Fruit fly (Drosophila melanogaster): Measurements from ENCODE around the gene CG17475.

Gene CG17475

DNA sequence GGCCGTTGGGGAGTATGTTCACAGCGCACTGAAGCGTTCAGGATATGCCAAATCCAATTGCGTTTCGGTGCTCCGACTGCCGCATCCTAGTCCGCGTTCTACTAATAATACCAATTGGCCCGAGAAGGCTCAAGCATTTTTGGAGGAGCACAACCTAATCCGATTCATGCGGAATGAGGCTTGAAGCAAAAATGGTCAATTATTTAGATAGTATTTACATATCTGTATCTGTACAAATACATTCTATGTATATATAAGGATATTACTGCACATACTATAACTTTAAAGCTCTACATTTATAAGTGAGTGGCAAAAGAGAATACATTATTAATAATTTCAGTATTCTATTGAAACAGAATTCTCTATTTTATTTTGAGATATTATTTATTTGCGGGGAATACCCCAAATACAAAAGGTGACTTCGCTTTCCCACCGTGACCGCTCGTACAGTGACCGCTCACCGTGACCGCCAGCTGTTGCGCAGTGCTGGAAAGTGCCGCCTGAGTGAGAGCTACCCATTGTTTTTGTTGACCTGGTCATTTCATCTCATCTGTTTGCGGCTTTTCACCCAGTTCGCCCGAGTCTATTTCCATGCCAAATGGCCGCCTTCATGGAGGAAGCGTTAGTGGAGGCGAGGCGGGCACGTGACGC, 21.3 kb upstream of the CG17475 start, which contains the start of gene CG5292 (continued):
- 0 out of 2 replicates have a peak, but pooled peaks have one; percentile 22 for TF ChIP-seq ssp (GFP tag; IDR thresholded peaks at IDR 0.05)
- TF ChIP-seq wek (GFP tag; optimal IDR thresholded peaks at IDR 0.05) = peak; percentile 99
- peak; percentile 65; the same call in 1 of the 2 replicates for TF ChIP-seq Bgb (GFP tag; IDR thresholded peaks at IDR 0.05; ENCODE audit: partially characterized antibody)
- no peak for TF ChIP-seq pan (optimal IDR thresholded peaks at IDR 0.05)
- TF ChIP-seq pan (GFP tag; optimal IDR thresholded peaks at IDR 0.05 in 1 of 2, IDR thresholded peaks at IDR 0.05 in 1 of 2) = peak in 1 of 2 experiments; percentile 52
- no peak for TF ChIP-seq tio (GFP tag; optimal IDR thresholded peaks at IDR 0.05)
- TF ChIP-seq CG5245 (GFP tag; optimal IDR thresholded peaks at IDR 0.05) = no peak
- no peak for TF ChIP-seq oc (tag; optimal IDR thresholded peaks at IDR 0.05)
- no peak for TF ChIP-seq h (optimal IDR thresholded peaks at IDR 0.05)
- no peak for TF ChIP-seq CG3163 (GFP tag; optimal IDR thresholded peaks at IDR 0.05)
- peak; percentile 19 for TF ChIP-seq Fer2 (tag; optimal IDR thresholded peaks at IDR 0.05)
- TF ChIP-seq tgo (GFP tag; IDR thresholded peaks at IDR 0.05) = peak; percentile 52; the same call in 2 of the 3 replicates
- no peak for TF ChIP-seq ato (GFP tag; IDR thresholded peaks at IDR 0.05; ENCODE audit: partially characterized antibody)
- TF ChIP-seq CG31388 (GFP tag; optimal IDR thresholded peaks at IDR 0.05) = no peak
- peak; percentile 42 for TF ChIP-seq Max (GFP tag; optimal IDR thresholded peaks at IDR 0.05)
- TF ChIP-seq CG11398 (GFP tag; optimal IDR thresholded peaks at IDR 0.05) = no peak
- peak; percentile 43; the same call in 2 of the 3 replicates for TF ChIP-seq Dbx (GFP tag; IDR thresholded peaks at IDR 0.05)
- no peak for TF ChIP-seq Sox102F (GFP tag; optimal IDR thresholded peaks at IDR 0.05)
- TF ChIP-seq CG2202 (tag; optimal IDR thresholded peaks at IDR 0.05) = no peak
- TF ChIP-seq lilli (GFP tag; optimal IDR thresholded peaks at IDR 0.05) = no peak
- peak; percentile 36 for TF ChIP-seq CG10431 (GFP tag; optimal IDR thresholded peaks at IDR 0.05)
- TF ChIP-seq H15 (GFP tag; IDR thresholded peaks at IDR 0.05) = peak; percentile 30; the same call in 1 of the 3 replicates
- peak; percentile 45 for TF ChIP-seq CG2875 (GFP tag; optimal IDR thresholded peaks at IDR 0.05)
- TF ChIP-seq PHDP (tag; optimal IDR thresholded peaks at IDR 0.05) = no peak
- peak; percentile 37 for TF ChIP-seq dmrt11E (tag; optimal IDR thresholded peaks at IDR 0.05)
- TF ChIP-seq zfh1 (GFP tag; IDR thresholded peaks at IDR 0.05) = peak; percentile 65; the same call in 2 of the 3 replicates
- TF ChIP-seq CG11696 (GFP tag; IDR thresholded peaks at IDR 0.05) = peak; percentile 45; the same call in 1 of the 2 replicates
- peak; percentile 33 for TF ChIP-seq Oli (tag; optimal IDR thresholded peaks at IDR 0.05)
- no peak for TF ChIP-seq hth (optimal IDR thresholded peaks at IDR 0.05)
- TF ChIP-seq stwl (tag; optimal IDR thresholded peaks at IDR 0.05) = peak; percentile 80
- no peak for TF ChIP-seq CG6683 (GFP tag; optimal IDR thresholded peaks at IDR 0.05)
- no peak for TF ChIP-seq psq (GFP tag; optimal IDR thresholded peaks at IDR 0.05)
- peak; percentile 15 for TF ChIP-seq CG10462 (GFP tag; optimal IDR thresholded peaks at IDR 0.05)
- peak; percentile 32; the same call in 1 of the 2 replicates for TF ChIP-seq rib (GFP tag; IDR thresholded peaks at IDR 0.05)
- no peak for TF ChIP-seq CG3281 (GFP tag; optimal IDR thresholded peaks at IDR 0.05)
- TF ChIP-seq ro (GFP tag; IDR thresholded peaks at IDR 0.05) = no peak
- TF ChIP-seq Blimp-1 (GFP tag; optimal IDR thresholded peaks at IDR 0.05) = no peak
- no peak for TF ChIP-seq CG3065 (GFP tag; optimal IDR thresholded peaks at IDR 0.05)
- TF ChIP-seq CG12659 (GFP tag; optimal IDR thresholded peaks at IDR 0.05) = peak; percentile 69
- TF ChIP-seq Hr3 (GFP tag; optimal IDR thresholded peaks at IDR 0.05) = peak; percentile 46
- no peak for TF ChIP-seq org-1 (GFP tag; optimal IDR thresholded peaks at IDR 0.05)
- TF ChIP-seq yki (optimal IDR thresholded peaks at IDR 0.05) = no peak
- no peak for TF ChIP-seq CG6654 (GFP tag; optimal IDR thresholded peaks at IDR 0.05)
- TF ChIP-seq ash1 (GFP tag; optimal IDR thresholded peaks at IDR 0.05) = no peak
- TF ChIP-seq CG17361 (GFP tag; IDR thresholded peaks at IDR 0.05) = no peak; the same call in 2 of the 3 replicates
- TF ChIP-seq Mad (GFP tag; optimal IDR thresholded peaks at IDR 0.05) = peak; percentile 31
- peak; percentile 45 for TF ChIP-seq bcd (GFP tag; optimal IDR thresholded peaks at IDR 0.05)
- no peak for TF ChIP-seq CG14965 (GFP tag; optimal IDR thresholded peaks at IDR 0.05; ENCODE audit: borderline replicate concordance)
- TF ChIP-seq lola (GFP tag; optimal IDR thresholded peaks at IDR 0.05) = no peak
- TF ChIP-seq CG7357 (GFP tag; IDR thresholded peaks at IDR 0.05) = no peak
